Fruit fly (Drosophila melanogaster) whole organism, embryonic: Measurements from ENCODE around the gene mRpL15.

Source experiments
- BEAF-32 ChIP-seq: fragments of 200-800 bp; sonication (Bioruptor generic); optimal IDR thresholded peaks from 3 replicates; lab custom pipeline; 2017; ENCODE audit warnings: missing biosample characterization, missing genetic modification characterization, mild to moderate bottlenecking, moderate library complexity, missing genetic modification reagents
- Bdp1 ChIP-seq: fragments of 200-800 bp; sonication (Bioruptor generic); optimal IDR thresholded peaks from 3 replicates; lab custom pipeline; 2016; ENCODE audit warnings: missing biosample characterization, missing genetic modification characterization
- CG10321 ChIP-seq: fragments of 200-800 bp; sonication (Bioruptor generic); IDR thresholded peaks from 2 replicates; pipeline ENCODE4 v1.3.6; 2022; ENCODE audit warnings: missing biosample characterization, missing genetic modification characterization
- CG10543 ChIP-seq: fragments of 200-800 bp; sonication (Bioruptor generic); optimal IDR thresholded peaks from 3 replicates; lab custom pipeline; 2017; ENCODE audit warnings: missing biosample characterization, mild to moderate bottlenecking, missing genetic modification characterization, moderate library complexity
- CG11247 ChIP-seq: fragments of 200-800 bp; sonication (Bioruptor generic); IDR thresholded peaks from 2 replicates; pipeline ENCODE4 v1.3.6; 2022; ENCODE audit warnings: missing biosample characterization, missing genetic modification characterization
- CG12104 ChIP-seq: fragments of 200-800 bp; sonication (Bioruptor generic); optimal IDR thresholded peaks from 3 replicates; lab custom pipeline; 2016; ENCODE audit warnings: missing biosample characterization, missing genetic modification characterization
- CG13287 ChIP-seq: fragments of 200-800 bp; sonication (Bioruptor generic); IDR thresholded peaks from 2 replicates; pipeline ENCODE4 v1.3.6; 2022; ENCODE audit warnings: missing biosample characterization, missing genetic modification characterization; ENCODE audit not compliant: partially characterized antibody
- CG14014 ChIP-seq: fragments of 200-800 bp; sonication (Bioruptor generic); IDR thresholded peaks from 2 replicates; pipeline ENCODE4 v1.3.6; 2022; ENCODE audit warnings: missing biosample characterization, missing genetic modification characterization
- CG1529 ChIP-seq: fragments of 200-800 bp; sonication (Bioruptor generic); optimal IDR thresholded peaks from 3 replicates; lab custom pipeline; 2018; ENCODE audit warnings: missing biosample characterization, missing genetic modification characterization
- CG1647 ChIP-seq: fragments of 200-800 bp; sonication (Bioruptor generic); optimal IDR thresholded peaks from 3 replicates; lab custom pipeline; 2016; ENCODE audit warnings: missing biosample characterization, missing genetic modification characterization
- CG16863 ChIP-seq: fragments of 200-800 bp; sonication (Bioruptor generic); optimal IDR thresholded peaks from 3 replicates; lab custom pipeline; 2016; ENCODE audit warnings: missing biosample characterization, missing genetic modification characterization
- CG17612 ChIP-seq: fragments of 200-800 bp; sonication (Bioruptor generic); IDR thresholded peaks from 2 replicates; pipeline ENCODE4 v1.3.6; 2022; ENCODE audit warnings: missing biosample characterization, missing genetic modification characterization
- CG17802 ChIP-seq: fragments of 200-800 bp; sonication (Bioruptor generic); optimal IDR thresholded peaks from 2 replicates; lab custom pipeline; 2018; ENCODE audit warnings: missing biosample characterization, mild to moderate bottlenecking, missing genetic modification characterization, moderate library complexity
- CG18764 ChIP-seq: fragments of 200-800 bp; sonication (Bioruptor generic); optimal IDR thresholded peaks from 3 replicates; lab custom pipeline; 2016; ENCODE audit warnings: missing biosample characterization, missing genetic modification characterization
- CG33213 ChIP-seq: fragments of 200-800 bp; sonication (Bioruptor generic); optimal IDR thresholded peaks from 3 replicates; lab custom pipeline; 2016; ENCODE audit warnings: missing biosample characterization, missing genetic modification characterization
- CG3838 ChIP-seq: fragments of 200-800 bp; sonication (Bioruptor generic); optimal IDR thresholded peaks from 3 replicates; lab custom pipeline; 2016; ENCODE audit warnings: missing biosample characterization, missing genetic modification characterization
- CG4820 ChIP-seq: fragments of 200-800 bp; sonication (Bioruptor generic); optimal IDR thresholded peaks from 3 replicates; lab custom pipeline; 2016; ENCODE audit warnings: missing biosample characterization, missing genetic modification characterization
- CG5180 ChIP-seq: fragments of 200-800 bp; sonication (Bioruptor generic); optimal IDR thresholded peaks from 3 replicates; lab custom pipeline; 2017; ENCODE audit warnings: missing biosample characterization, missing genetic modification characterization, mild to moderate bottlenecking, moderate library complexity, missing genetic modification reagents
- CG6272 ChIP-seq: fragments of 200-800 bp; sonication (Bioruptor generic); IDR thresholded peaks from 2 replicates; pipeline ENCODE4 v1.3.6; 2022; ENCODE audit warnings: missing biosample characterization, missing genetic modification characterization
- CG6765 ChIP-seq: fragments of 200-800 bp; sonication (Bioruptor generic); optimal IDR thresholded peaks from 3 replicates; lab custom pipeline; 2017; ENCODE audit warnings: missing biosample characterization, mild to moderate bottlenecking, missing genetic modification characterization
- CG7928 ChIP-seq: fragments of 200-800 bp; sonication (Bioruptor generic); optimal IDR thresholded peaks from 2 replicates; lab custom pipeline; 2017; ENCODE audit warnings: missing biosample characterization, mild to moderate bottlenecking, missing genetic modification characterization
- CG7963 ChIP-seq: fragments of 200-800 bp; sonication (Bioruptor generic); IDR thresholded peaks from 3 replicates; pipeline ENCODE4 v1.3.6; 2022; ENCODE audit warnings: missing biosample characterization, missing genetic modification characterization; ENCODE audit not compliant: partially characterized antibody
- CG8281 ChIP-seq: fragments of 200-800 bp; sonication (Bioruptor generic); optimal IDR thresholded peaks from 2 replicates; lab custom pipeline; 2018; ENCODE audit warnings: missing biosample characterization, mild to moderate bottlenecking, missing genetic modification characterization, moderate library complexity
- CG9215 ChIP-seq: fragments of 200-800 bp; sonication (Bioruptor generic); IDR thresholded peaks from 2 replicates; pipeline ENCODE4 v1.3.6; 2022; ENCODE audit warnings: missing biosample characterization, missing genetic modification characterization
- D19B ChIP-seq: fragments of 200-800 bp; sonication (Bioruptor generic); optimal IDR thresholded peaks from 2 replicates; lab custom pipeline; 2017; ENCODE audit warnings: missing biosample characterization, mild to moderate bottlenecking, missing genetic modification characterization
- Dad ChIP-seq: fragments of 200-800 bp; sonication (Bioruptor generic); optimal IDR thresholded peaks from 3 replicates; lab custom pipeline; 2016; ENCODE audit warnings: missing biosample characterization, missing genetic modification characterization
- E2f1 ChIP-seq: fragments of 200-800 bp; sonication (Bioruptor generic); IDR thresholded peaks from 2 replicates; pipeline ENCODE4 v1.3.6; 2022; ENCODE audit warnings: missing biosample characterization, missing genetic modification characterization
- Hr51 ChIP-seq, 2 experiments: fragments of 200-800 bp; sonication (Bioruptor generic); optimal IDR thresholded peaks; 2 replicates in 1 of 2; 3 replicates in 1 of 2; lab custom pipeline; 2016 to 2018; ENCODE audit warnings: missing biosample characterization in 2 of 2, missing genetic modification characterization in 2 of 2, mild to moderate bottlenecking in 1 of 2, moderate library complexity in 1 of 2
- Meics ChIP-seq: fragments of 200-800 bp; sonication (Bioruptor generic); optimal IDR thresholded peaks from 2 replicates; lab custom pipeline; 2017; ENCODE audit warnings: missing biosample characterization, mild to moderate bottlenecking, missing genetic modification characterization
- Mes4 ChIP-seq: fragments of 200-800 bp; sonication (Bioruptor generic); optimal IDR thresholded peaks from 2 replicates; lab custom pipeline; 2016; ENCODE audit warnings: missing biosample characterization, missing genetic modification characterization
- Nf-YA ChIP-seq: fragments of 200-800 bp; sonication (Bioruptor generic); IDR thresholded peaks from 2 replicates; pipeline ENCODE4 v1.3.6; 2022; ENCODE audit warnings: missing biosample characterization, missing genetic modification characterization
- Optix ChIP-seq: fragments of 200-800 bp; sonication (Bioruptor generic); IDR thresholded peaks from 3 replicates; pipeline ENCODE4 v1.3.6; 2022; ENCODE audit warnings: missing biosample characterization, missing genetic modification characterization
- Poxn ChIP-seq: fragments of 200-800 bp; sonication (Bioruptor generic); IDR thresholded peaks from 2 replicates; pipeline ENCODE4 v1.3.6; 2022; ENCODE audit warnings: missing biosample characterization, missing genetic modification characterization
- ap ChIP-seq: fragments of 200-800 bp; sonication (Bioruptor generic); IDR thresholded peaks from 2 replicates; pipeline ENCODE4 v1.3.6; 2022; ENCODE audit warnings: missing biosample characterization, missing genetic modification characterization
- bbx ChIP-seq: fragments of 200-800 bp; sonication (Bioruptor generic); IDR thresholded peaks from 2 replicates; pipeline ENCODE4 v1.3.6; 2022; ENCODE audit warnings: missing biosample characterization, missing genetic modification characterization; ENCODE audit not compliant: partially characterized antibody
- br ChIP-seq: fragments of >200 bp; optimal IDR thresholded peaks from 2 replicates; lab custom pipeline; 2017
- chif ChIP-seq, 2 experiments: fragments of 200-800 bp; sonication (Bioruptor generic); optimal IDR thresholded peaks; 3 replicates each; lab custom pipeline; 2016; ENCODE audit warnings: missing biosample characterization in 2 of 2, missing genetic modification characterization in 2 of 2
- ci ChIP-seq: fragments of 200-800 bp; sonication (Bioruptor generic); IDR thresholded peaks from 3 replicates; pipeline ENCODE4 v1.3.6; 2022; ENCODE audit warnings: missing biosample characterization, missing genetic modification characterization
- dan ChIP-seq: fragments of 200-800 bp; sonication (Bioruptor generic); IDR thresholded peaks from 2 replicates; pipeline ENCODE4 v1.3.6; 2022; ENCODE audit warnings: missing biosample characterization, missing genetic modification characterization
- dati ChIP-seq: fragments of 200-800 bp; sonication (Bioruptor generic); IDR thresholded peaks from 2 replicates; pipeline ENCODE4 v1.3.6; 2022; ENCODE audit warnings: missing biosample characterization, missing genetic modification characterization
- ems ChIP-seq: fragments of 200-800 bp; sonication (Bioruptor generic); optimal IDR thresholded peaks from 3 replicates; lab custom pipeline; 2016; ENCODE audit warnings: missing biosample characterization, missing genetic modification characterization
- grn ChIP-seq: fragments of 200-800 bp; sonication (Bioruptor generic); optimal IDR thresholded peaks from 3 replicates; lab custom pipeline; 2017; ENCODE audit warnings: missing biosample characterization, missing genetic modification characterization
- jing ChIP-seq: fragments of 200-800 bp; sonication (Bioruptor generic); optimal IDR thresholded peaks from 2 replicates; lab custom pipeline; 2018; ENCODE audit warnings: missing biosample characterization, mild to moderate bottlenecking, missing genetic modification characterization
- lilli ChIP-seq: fragments of 200-800 bp; sonication (Bioruptor generic); optimal IDR thresholded peaks from 3 replicates; lab custom pipeline; 2016; ENCODE audit warnings: missing biosample characterization, missing genetic modification characterization
- org-1 ChIP-seq: fragments of 200-800 bp; sonication (Bioruptor generic); optimal IDR thresholded peaks from 2 replicates; lab custom pipeline; 2017; ENCODE audit warnings: missing biosample characterization, missing genetic modification characterization
- p53 ChIP-seq: fragments of 200-800 bp; sonication (Bioruptor generic); optimal IDR thresholded peaks from 2 replicates; lab custom pipeline; 2016; ENCODE audit warnings: missing biosample characterization, missing genetic modification characterization
- pum ChIP-seq: fragments of 200-800 bp; sonication (Bioruptor generic); optimal IDR thresholded peaks from 2 replicates; lab custom pipeline; 2016; ENCODE audit warnings: missing biosample characterization, missing genetic modification characterization
- schlank ChIP-seq: fragments of 200-800 bp; sonication (Bioruptor generic); optimal IDR thresholded peaks from 2 replicates; lab custom pipeline; 2018; ENCODE audit warnings: missing biosample characterization, mild to moderate bottlenecking, missing genetic modification characterization
- sens-2 ChIP-seq: fragments of 200-800 bp; sonication (Bioruptor generic); IDR thresholded peaks from 2 replicates; pipeline ENCODE4 v1.3.6; 2022; ENCODE audit warnings: missing biosample characterization, missing genetic modification characterization
- seq ChIP-seq: fragments of 200-800 bp; sonication (Bioruptor generic); IDR thresholded peaks from 2 replicates; pipeline ENCODE4 v1.3.6; 2022; ENCODE audit warnings: missing biosample characterization, missing genetic modification characterization
- slou ChIP-seq: fragments of 200-800 bp; sonication (Bioruptor generic); optimal IDR thresholded peaks from 3 replicates; lab custom pipeline; 2016; ENCODE audit warnings: missing biosample characterization, missing genetic modification characterization
- ssp ChIP-seq: fragments of 200-800 bp; sonication (Bioruptor generic); IDR thresholded peaks from 2 replicates; pipeline ENCODE4 v1.3.6; 2022; ENCODE audit warnings: missing biosample characterization, missing genetic modification characterization
- yki ChIP-seq: fragments of >200 bp; optimal IDR thresholded peaks from 3 replicates; lab custom pipeline; 2018
- z ChIP-seq: fragments of 200-800 bp; sonication (Bioruptor generic); IDR thresholded peaks from 3 replicates; pipeline ENCODE4 v1.3.6; 2022; ENCODE audit warnings: missing biosample characterization, missing genetic modification characterization

mRpL15 gene

dm6 chr3L:20432297-20432696, 3.7 kb downstream of the mRpL15 start, which contains the start of the genes Las and Psn (continued):
- TF ChIP-seq CG1647 (GFP tag; lab: Kevin White, UChicago) = no peak
- no peak for TF ChIP-seq grn (GFP tag; lab: Kevin White, UChicago)
- TF ChIP-seq CG12104 = no peak
- TF ChIP-seq Nf-YA (GFP tag; lab: Robert Waterston, UW) = no peak
- no peak for TF ChIP-seq CG16863 (GFP tag; lab: Kevin White, UChicago)
- TF ChIP-seq CG3838 (GFP tag; lab: Kevin White, UChicago) = no peak
- peak; percentile 76 for TF ChIP-seq BEAF-32 (GFP tag; lab: Kevin White, UChicago)
- TF ChIP-seq CG6272 = no peak
- no peak for TF ChIP-seq CG5180 (GFP tag; lab: Kevin White, UChicago)
- TF ChIP-seq CG18764 (GFP tag; lab: Kevin White, UChicago) = no peak
- TF ChIP-seq Bdp1 (GFP tag; lab: Kevin White, UChicago) = no peak
- TF ChIP-seq CG8281 (tag; lab: Kevin White, UChicago) = no peak
- no peak for TF ChIP-seq CG17802
- no peak for TF ChIP-seq ssp (GFP tag; lab: Robert Waterston, UW)
- no peak for TF ChIP-seq br (lab: Kevin White, UChicago)
- TF ChIP-seq seq (GFP tag; lab: Robert Waterston, UW) = no peak
- TF ChIP-seq pum (GFP tag; lab: Kevin White, UChicago) = no peak
- no peak for TF ChIP-seq CG11247 (GFP tag; lab: Robert Waterston, UW)
- no peak for TF ChIP-seq E2f1 (GFP tag; lab: Robert Waterston, UW)
- TF ChIP-seq slou (GFP tag; lab: Kevin White, UChicago) = no peak
- no peak for TF ChIP-seq ci (GFP tag; lab: Robert Waterston, UW)
- no peak for TF ChIP-seq Meics (GFP tag; lab: Kevin White, UChicago)
- TF ChIP-seq z (GFP tag; lab: Robert Waterston, UW) = no peak
- no peak for TF ChIP-seq yki
- no peak for TF ChIP-seq sens-2 (GFP tag; lab: Robert Waterston, UW)
- TF ChIP-seq Optix (GFP tag; lab: Robert Waterston, UW) = no peak
- no peak for TF ChIP-seq CG17612 (GFP tag; lab: Robert Waterston, UW)
- no peak for TF ChIP-seq CG9215
- TF ChIP-seq CG7928 (GFP tag; lab: Kevin White, UChicago) = no peak
- TF ChIP-seq Dad (GFP tag; lab: Kevin White, UChicago) = no peak
- no peak for TF ChIP-seq ems (GFP tag; lab: Kevin White, UChicago)
- TF ChIP-seq CG6765 (GFP tag; lab: Kevin White, UChicago) = no peak
- TF ChIP-seq CG13287 (GFP tag; lab: Robert Waterston, UW) = peak; percentile 82
- no peak for TF ChIP-seq ap (GFP tag; lab: Robert Waterston, UW)
- TF ChIP-seq dati (GFP tag; lab: Robert Waterston, UW) = no peak
- TF ChIP-seq CG10543 (GFP tag; lab: Kevin White, UChicago) = no peak
- TF ChIP-seq schlank (tag; lab: Kevin White, UChicago) = no peak
- no peak for TF ChIP-seq CG7963 (GFP tag; lab: Robert Waterston, UW)
- TF ChIP-seq CG10321 (GFP tag; lab: Robert Waterston, UW) = no peak
- no peak for TF ChIP-seq CG1529 (GFP tag; lab: Kevin White, UChicago)
- no peak for TF ChIP-seq CG4820 (GFP tag; lab: Kevin White, UChicago)
- TF ChIP-seq CG33213 (GFP tag; lab: Kevin White, UChicago) = peak; percentile 33
- TF ChIP-seq bbx (GFP tag; lab: Robert Waterston, UW) = 0 out of 2 replicates have a peak, but pooled peaks have one; percentile 16
- TF ChIP-seq Poxn = no peak
- TF ChIP-seq p53 = no peak
- no peak for TF ChIP-seq org-1
- no peak for TF ChIP-seq Mes4 (GFP tag; lab: Kevin White, UChicago)
- TF ChIP-seq Hr51 (GFP tag; optimal IDR thresholded peaks at IDR 0.05; lab: Kevin White, UChicago) = no peak
- no peak for TF ChIP-seq jing (GFP tag; lab: Kevin White, UChicago)
- TF ChIP-seq chif (GFP tag; optimal IDR thresholded peaks at IDR 0.05; lab: Kevin White, UChicago) = no peak
- peak; percentile 44 for TF ChIP-seq lilli
- no peak for TF ChIP-seq D19B (GFP tag; lab: Kevin White, UChicago)
- no peak for TF ChIP-seq CG14014 (GFP tag; lab: Robert Waterston, UW)
- no peak for TF ChIP-seq dan
